Fruit fly (Drosophila melanogaster) whole organism, embryonic: ENCODE results near the gene CG31974.

ENCODE experiments used
- CG10209 ChIP-seq: fragments of 200-800 bp; sonication (Bioruptor generic); optimal IDR thresholded peaks from 3 replicates; lab custom pipeline; 2017; ENCODE audit warnings: missing biosample characterization, mild to moderate bottlenecking, missing genetic modification characterization, missing genetic modification reagents
- CG10959 ChIP-seq: fragments of 200-800 bp; sonication (Bioruptor generic); IDR thresholded peaks from 2 replicates; pipeline ENCODE4 v1.3.6; 2022; ENCODE audit warnings: missing biosample characterization, missing genetic modification characterization
- CG12219 ChIP-seq: fragments of 200-800 bp; sonication (Bioruptor generic); optimal IDR thresholded peaks from 3 replicates; lab custom pipeline; 2018; ENCODE audit warnings: missing biosample characterization, mild to moderate bottlenecking, missing genetic modification characterization
- CG13123 ChIP-seq: fragments of 200-800 bp; sonication (Bioruptor generic); optimal IDR thresholded peaks from 2 replicates; lab custom pipeline; 2016; ENCODE audit warnings: missing biosample characterization, missing genetic modification characterization
- CG13296 ChIP-seq: fragments of 200-800 bp; sonication (Bioruptor generic); optimal IDR thresholded peaks from 3 replicates; lab custom pipeline; 2018; ENCODE audit warnings: missing biosample characterization, mild to moderate bottlenecking, missing genetic modification characterization
- CG14014 ChIP-seq: fragments of 200-800 bp; sonication (Bioruptor generic); IDR thresholded peaks from 2 replicates; pipeline ENCODE4 v1.3.6; 2022; ENCODE audit warnings: missing biosample characterization, missing genetic modification characterization
- CG1603 ChIP-seq: fragments of 200-800 bp; sonication (Bioruptor generic); optimal IDR thresholded peaks from 2 replicates; lab custom pipeline; 2019; ENCODE audit warnings: missing biosample characterization, mild to moderate bottlenecking, missing genetic modification characterization, moderate library complexity
- CG17186 ChIP-seq: fragments of 200-800 bp; sonication (Bioruptor generic); optimal IDR thresholded peaks from 3 replicates; lab custom pipeline; 2017; ENCODE audit warnings: missing biosample characterization, missing genetic modification reagents, missing genetic modification characterization
- CG18011 ChIP-seq: fragments of 200-800 bp; sonication (Bioruptor generic); optimal IDR thresholded peaks from 2 replicates; lab custom pipeline; 2017; ENCODE audit warnings: missing biosample characterization, missing genetic modification characterization, mild to moderate bottlenecking, moderate library complexity, missing genotype
- CG2199 ChIP-seq: fragments of 200-800 bp; sonication (Bioruptor generic); IDR thresholded peaks from 3 replicates; pipeline ENCODE4 v1.3.6; 2022; ENCODE audit warnings: missing biosample characterization, missing genetic modification characterization
- CG3163 ChIP-seq: fragments of 200-800 bp; sonication (Bioruptor generic); optimal IDR thresholded peaks from 3 replicates; lab custom pipeline; 2016; ENCODE audit warnings: missing biosample characterization, missing genetic modification characterization
- CG32772 ChIP-seq: fragments of 200-800 bp; sonication (Bioruptor generic); IDR thresholded peaks from 2 replicates; pipeline ENCODE4 v1.3.6; 2022; ENCODE audit warnings: missing biosample characterization, missing genetic modification characterization
- CG7987 ChIP-seq: fragments of 200-800 bp; sonication (Bioruptor generic); optimal IDR thresholded peaks from 2 replicates; lab custom pipeline; 2018; ENCODE audit warnings: missing biosample characterization, mild to moderate bottlenecking, missing genetic modification characterization, moderate library complexity
- CG8388 ChIP-seq: fragments of 200-800 bp; sonication (Bioruptor generic); optimal IDR thresholded peaks from 2 replicates; lab custom pipeline; 2019; ENCODE audit warnings: missing biosample characterization, mild to moderate bottlenecking, missing genetic modification characterization, moderate library complexity
- Dek ChIP-seq: fragments of 200-800 bp; sonication (Bioruptor generic); optimal IDR thresholded peaks from 3 replicates; lab custom pipeline; 2019; ENCODE audit warnings: missing biosample characterization, mild to moderate bottlenecking, missing genetic modification characterization, moderate library complexity
- Dip3 ChIP-seq: fragments of 200-800 bp; sonication (Bioruptor generic); optimal IDR thresholded peaks from 3 replicates; lab custom pipeline; 2016; ENCODE audit warnings: missing biosample characterization, missing genetic modification characterization
- H15 ChIP-seq: fragments of 200-800 bp; sonication (Bioruptor generic); IDR thresholded peaks from 3 replicates; pipeline ENCODE4 v1.3.6; 2022; ENCODE audit warnings: missing biosample characterization, missing genetic modification characterization
- H2.0 ChIP-seq: fragments of 200-800 bp; sonication (Bioruptor generic); IDR thresholded peaks from 2 replicates; pipeline ENCODE4 v1.3.6; 2022; ENCODE audit warnings: missing biosample characterization, missing genetic modification characterization
- Med ChIP-seq: fragments of 200-800 bp; sonication (Bioruptor generic); peaks from one replicate; lab custom pipeline; 2016; ENCODE audit warnings: missing biosample characterization, missing genetic modification characterization, mild to moderate bottlenecking, inconsistent platforms, moderate library complexity
- Meics ChIP-seq: fragments of 200-800 bp; sonication (Bioruptor generic); optimal IDR thresholded peaks from 2 replicates; lab custom pipeline; 2017; ENCODE audit warnings: missing biosample characterization, mild to moderate bottlenecking, missing genetic modification characterization
- Mes4 ChIP-seq: fragments of 200-800 bp; sonication (Bioruptor generic); optimal IDR thresholded peaks from 2 replicates; lab custom pipeline; 2016; ENCODE audit warnings: missing biosample characterization, missing genetic modification characterization
- NK7.1 ChIP-seq: fragments of 200-800 bp; sonication (Bioruptor generic); optimal IDR thresholded peaks from 3 replicates; lab custom pipeline; 2016; ENCODE audit warnings: missing biosample characterization, missing genetic modification characterization
- Neu2 ChIP-seq: fragments of 200-800 bp; sonication (Bioruptor generic); optimal IDR thresholded peaks from 3 replicates; lab custom pipeline; 2016; ENCODE audit warnings: missing biosample characterization, missing genetic modification characterization, borderline replicate concordance
- Opbp ChIP-seq: fragments of 200-800 bp; sonication (Bioruptor generic); IDR thresholded peaks from 3 replicates; pipeline ENCODE4 v1.3.6; 2022; ENCODE audit warnings: missing biosample characterization, missing genetic modification characterization; ENCODE audit not compliant: partially characterized antibody
- Pdp1 ChIP-seq, 2 experiments: fragments of 200-800 bp; sonication (Bioruptor generic); optimal IDR thresholded peaks; 3 replicates each; lab custom pipeline; 2016; ENCODE audit warnings: missing biosample characterization in 2 of 2, missing genetic modification characterization in 2 of 2, mild to moderate bottlenecking in 1 of 2, moderate library complexity in 1 of 2
- Vsx1 ChIP-seq: fragments of 200-800 bp; sonication (Bioruptor generic); optimal IDR thresholded peaks from 2 replicates; lab custom pipeline; 2017; ENCODE audit warnings: missing biosample characterization, mild to moderate bottlenecking, missing genetic modification characterization, missing genetic modification reagents
- YL-1 ChIP-seq: fragments of 200-800 bp; sonication (Bioruptor generic); optimal IDR thresholded peaks from 3 replicates; lab custom pipeline; 2017; ENCODE audit warnings: missing biosample characterization, mild to moderate bottlenecking, missing genetic modification characterization
- ash1 ChIP-seq: fragments of 200-800 bp; sonication (Bioruptor generic); optimal IDR thresholded peaks from 2 replicates; lab custom pipeline; 2018; ENCODE audit warnings: missing biosample characterization, mild to moderate bottlenecking, missing genetic modification characterization
- az2 ChIP-seq: fragments of 200-800 bp; sonication (Bioruptor generic); optimal IDR thresholded peaks from 3 replicates; lab custom pipeline; 2016; ENCODE audit warnings: missing biosample characterization, missing genetic modification characterization
- cad ChIP-seq: fragments of >200 bp; optimal IDR thresholded peaks from 2 replicates; lab custom pipeline; 2017; ENCODE audit warnings: missing biosample characterization, missing genetic modification characterization
- cg ChIP-seq: fragments of 200-800 bp; sonication (Bioruptor generic); optimal IDR thresholded peaks from 3 replicates; lab custom pipeline; 2019; ENCODE audit warnings: missing biosample characterization, mild to moderate bottlenecking, missing genetic modification characterization, moderate library complexity
- dimm ChIP-seq: fragments of 200-800 bp; sonication (Bioruptor generic); IDR thresholded peaks from 2 replicates; pipeline ENCODE4 v1.3.6; 2022; ENCODE audit warnings: missing biosample characterization, missing genetic modification characterization
- fd96Cb ChIP-seq: fragments of 200-800 bp; sonication (Bioruptor generic); optimal IDR thresholded peaks from 2 replicates; lab custom pipeline; 2018; ENCODE audit warnings: missing biosample characterization, mild to moderate bottlenecking, missing genetic modification characterization, moderate library complexity
- fru ChIP-seq: fragments of >200 bp; optimal IDR thresholded peaks from 2 replicates; lab custom pipeline; 2017
- fu2 ChIP-seq: fragments of 200-800 bp; sonication (Bioruptor generic); optimal IDR thresholded peaks from 2 replicates; lab custom pipeline; 2016; ENCODE audit warnings: missing biosample characterization, missing genetic modification characterization
- kah ChIP-seq: fragments of 200-800 bp; sonication (Bioruptor generic); optimal IDR thresholded peaks from 2 replicates; lab custom pipeline; 2018; ENCODE audit warnings: missing biosample characterization, mild to moderate bottlenecking, missing genetic modification characterization
- pan ChIP-seq, 4 experiments: fragments of >200 bp in 3 of 4; fragments of 200-800 bp in 1 of 4; sonication (Bioruptor generic) in 1 of 4; optimal IDR thresholded peaks in 3 of 4; IDR thresholded peaks in 1 of 4; 2 replicates each; pipeline versions ENCODE4 v1.3.6 to Lab custom; 2017 to 2022; ENCODE audit warnings: missing biosample characterization in 2 of 4, missing genetic modification characterization in 2 of 4, mixed read lengths in 1 of 4
- peb ChIP-seq: fragments of 200-800 bp; sonication (Bioruptor generic); IDR thresholded peaks from 2 replicates; pipeline ENCODE4 v1.3.6; 2022; ENCODE audit warnings: missing biosample characterization, missing genetic modification characterization
- phol ChIP-seq: fragments of 200-800 bp; sonication (Bioruptor generic); optimal IDR thresholded peaks from 3 replicates; lab custom pipeline; 2018; ENCODE audit warnings: missing biosample characterization, mild to moderate bottlenecking, missing genetic modification characterization, moderate library complexity
- repo ChIP-seq: fragments of 200-800 bp; sonication (Bioruptor generic); optimal IDR thresholded peaks from 2 replicates; lab custom pipeline; 2016; ENCODE audit warnings: missing biosample characterization, missing genetic modification characterization
- sens-2 ChIP-seq: fragments of 200-800 bp; sonication (Bioruptor generic); IDR thresholded peaks from 2 replicates; pipeline ENCODE4 v1.3.6; 2022; ENCODE audit warnings: missing biosample characterization, missing genetic modification characterization
- seq ChIP-seq: fragments of 200-800 bp; sonication (Bioruptor generic); IDR thresholded peaks from 2 replicates; pipeline ENCODE4 v1.3.6; 2022; ENCODE audit warnings: missing biosample characterization, missing genetic modification characterization
- sim ChIP-seq: fragments of 200-800 bp; sonication (Bioruptor generic); IDR thresholded peaks from 2 replicates; pipeline ENCODE4 v1.3.6; 2022; ENCODE audit warnings: missing biosample characterization, missing genetic modification characterization
- tap ChIP-seq: fragments of 200-800 bp; optimal IDR thresholded peaks from 3 replicates; lab custom pipeline; 2019; ENCODE audit warnings: missing biosample characterization, mild to moderate bottlenecking, missing genetic modification characterization, moderate library complexity
- tgo ChIP-seq: fragments of 200-800 bp; sonication (Bioruptor generic); IDR thresholded peaks from 3 replicates; pipeline ENCODE4 v1.3.6; 2022; ENCODE audit warnings: missing biosample characterization, missing genetic modification characterization
- tio ChIP-seq: fragments of 200-800 bp; sonication (Bioruptor generic); optimal IDR thresholded peaks from 2 replicates; lab custom pipeline; 2017; ENCODE audit warnings: missing biosample characterization, missing genetic modification characterization, inconsistent platforms
- unpg ChIP-seq: fragments of 200-800 bp; sonication (Bioruptor generic); optimal IDR thresholded peaks from 3 replicates; lab custom pipeline; 2018; ENCODE audit warnings: missing biosample characterization, mild to moderate bottlenecking, missing genetic modification characterization, moderate library complexity
- wek ChIP-seq: fragments of 200-800 bp; sonication (Bioruptor generic); optimal IDR thresholded peaks from 3 replicates; lab custom pipeline; 2018; ENCODE audit warnings: missing biosample characterization, mild to moderate bottlenecking, missing genetic modification characterization, moderate library complexity
- zfh2 ChIP-seq: fragments of 200-800 bp; sonication (Bioruptor generic); optimal IDR thresholded peaks from 2 replicates; lab custom pipeline; 2016; ENCODE audit warnings: missing biosample characterization, missing genetic modification characterization

Gene CG31974

DNA sequence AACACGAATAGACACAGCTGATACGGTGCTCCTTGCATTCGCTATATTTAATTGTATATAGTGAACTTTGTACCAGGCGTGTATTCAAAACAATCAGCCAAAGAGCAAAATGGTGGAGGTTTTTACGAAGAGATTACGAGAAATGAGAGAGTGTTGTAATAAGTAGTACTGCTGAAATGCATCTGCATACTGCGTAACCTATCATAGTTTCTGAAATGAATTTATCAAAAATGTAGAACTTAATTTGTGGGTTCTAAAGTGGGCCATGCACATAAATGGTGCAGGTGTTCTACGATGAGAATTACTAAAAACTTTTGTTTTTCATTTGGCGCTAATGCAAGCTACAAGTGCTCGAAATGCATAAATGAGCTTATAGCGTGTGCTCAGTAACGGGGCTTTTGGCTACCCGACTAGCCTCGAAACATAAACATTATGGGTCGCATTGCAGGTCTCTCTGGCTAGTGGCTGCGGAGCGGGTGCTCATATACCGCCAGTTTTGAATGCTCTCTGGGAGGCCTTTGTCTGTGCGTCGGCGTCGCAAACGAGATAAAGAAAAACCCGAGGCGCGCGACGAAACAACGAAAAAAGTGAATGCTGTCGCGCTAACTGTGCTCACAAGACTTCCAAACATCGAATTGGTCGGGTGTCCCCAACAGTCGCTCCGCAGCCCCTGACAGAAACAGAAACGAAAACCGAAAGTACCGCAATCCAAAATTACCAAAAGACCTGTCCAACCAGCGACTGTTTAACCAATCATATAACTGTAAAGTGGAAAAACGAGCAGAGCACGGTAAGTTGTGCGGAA is 11.2 kb downstream of the CG31974 start, which contains the start of gene Gs1 (continued):
- TF ChIP-seq CG14014 (GFP tag; lab: Robert Waterston, UW) (0 out of 2 replicates have a peak, but pooled peaks have one; percentile 29), H2.0 (GFP tag; lab: Robert Waterston, UW) (no peak), CG8388 (GFP tag; lab: Kevin White, UChicago) (no peak), CG10209 (no peak), cg (GFP tag; lab: Kevin White, UChicago) (no peak), fru (lab: Kevin White, UChicago) (no peak), CG17186 (GFP tag; lab: Kevin White, UChicago) (no peak), tgo (GFP tag; lab: Robert Waterston, UW) (no peak; the same call in 2 of the 3 replicates), tio (GFP tag; lab: Kevin White, UChicago) (no peak), tap (peak; percentile 11), pan (optimal IDR thresholded peaks at IDR 0.05; lab: Kevin White, UChicago) (no peak), pan (GFP tag; optimal IDR thresholded peaks at IDR 0.05 in 1 of 2, IDR thresholded peaks at IDR 0.05 in 1 of 2) (peak in 1 of 2 experiments; percentile 29), Neu2 (no peak), unpg (GFP tag; lab: Kevin White, UChicago) (peak; percentile 47), wek (GFP tag; lab: Kevin White, UChicago) (no peak), Opbp (GFP tag; lab: Robert Waterston, UW) (0 out of 3 replicates have a peak, but pooled peaks have one; percentile 45), CG2199 (GFP tag; lab: Robert Waterston, UW) (peak; percentile 98), CG10959 (GFP tag; lab: Robert Waterston, UW) (no peak), H15 (no peak), YL-1 (peak; percentile 36), Vsx1 (GFP tag; lab: Kevin White, UChicago) (peak; percentile 52), CG1603 (tag; lab: Kevin White, UChicago) (peak; percentile 0), repo (GFP tag; lab: Kevin White, UChicago) (no peak), CG13296 (GFP tag; lab: Kevin White, UChicago) (peak; percentile 66), CG7987 (GFP tag; lab: Kevin White, UChicago) (peak; percentile 29), phol (tag; lab: Kevin White, UChicago) (no peak), peb (GFP tag; lab: Robert Waterston, UW) (no peak), sim (GFP tag; lab: Robert Waterston, UW) (no peak), fu2 (no peak), zfh2 (no peak), Pdp1 (GFP tag; optimal IDR thresholded peaks at IDR 0.05; lab: Kevin White, UChicago) (peak in 1 of 2 experiments; percentile 56), az2 (GFP tag; lab: Kevin White, UChicago) (no peak), Mes4 (GFP tag; lab: Kevin White, UChicago) (no peak), CG3163 (GFP tag; lab: Kevin White, UChicago) (no peak), sens-2 (GFP tag; lab: Robert Waterston, UW) (peak; percentile 4; the same call in 1 of the 2 replicates), dimm (GFP tag; lab: Robert Waterston, UW) (no peak), CG18011 (GFP tag; lab: Kevin White, UChicago) (peak; percentile 4), CG32772 (no peak), CG12219 (GFP tag; lab: Kevin White, UChicago) (peak; percentile 34), Meics (GFP tag; lab: Kevin White, UChicago) (peak; percentile 26), fd96Cb (tag; lab: Kevin White, UChicago) (no peak), ash1 (GFP tag; lab: Kevin White, UChicago) (no peak), Dek (tag; lab: Kevin White, UChicago) (peak; percentile 37), Dip3 (GFP tag; lab: Kevin White, UChicago) (no peak), CG13123 (no peak), Med (GFP tag; lab: Kevin White, UChicago) (peak; percentile 90), kah (peak; percentile 21), cad (GFP tag; lab: Kevin White, UChicago) (no peak), NK7.1 (GFP tag; lab: Kevin White, UChicago) (no peak), seq (GFP tag; lab: Robert Waterston, UW) (peak; percentile 18; the same call in 1 of the 2 replicates)
